Fruit fly (Drosophila melanogaster) whole organism, embryonic: Measurements from ENCODE around the gene CG14655.

Experiments
- BEAF-32 ChIP-seq: fragments of 200-800 bp; sonication (Bioruptor generic); optimal IDR thresholded peaks from 3 replicates; lab custom pipeline; 2017; ENCODE audit warnings: missing biosample characterization, missing genetic modification characterization, mild to moderate bottlenecking, moderate library complexity, missing genetic modification reagents
- Bteb2 ChIP-seq: fragments of 200-800 bp; sonication (Bioruptor generic); optimal IDR thresholded peaks from 2 replicates; lab custom pipeline; 2016; ENCODE audit warnings: missing biosample characterization, missing genetic modification characterization
- CG10543 ChIP-seq: fragments of 200-800 bp; sonication (Bioruptor generic); optimal IDR thresholded peaks from 3 replicates; lab custom pipeline; 2017; ENCODE audit warnings: missing biosample characterization, mild to moderate bottlenecking, missing genetic modification characterization, moderate library complexity
- CG12236 ChIP-seq: fragments of 200-800 bp; sonication (Bioruptor generic); optimal IDR thresholded peaks from 2 replicates; lab custom pipeline; 2016; ENCODE audit warnings: missing biosample characterization, missing genetic modification characterization
- CG13123 ChIP-seq: fragments of 200-800 bp; sonication (Bioruptor generic); optimal IDR thresholded peaks from 2 replicates; lab custom pipeline; 2016; ENCODE audit warnings: missing biosample characterization, missing genetic modification characterization
- CG13296 ChIP-seq: fragments of 200-800 bp; sonication (Bioruptor generic); optimal IDR thresholded peaks from 3 replicates; lab custom pipeline; 2018; ENCODE audit warnings: missing biosample characterization, mild to moderate bottlenecking, missing genetic modification characterization
- CG13424 ChIP-seq: fragments of 200-800 bp; sonication (Bioruptor generic); optimal IDR thresholded peaks from 2 replicates; lab custom pipeline; 2019; ENCODE audit warnings: missing biosample characterization, mild to moderate bottlenecking, missing genetic modification characterization, moderate library complexity
- CG14710 ChIP-seq: fragments of 200-800 bp; sonication (Bioruptor generic); optimal IDR thresholded peaks from 3 replicates; lab custom pipeline; 2019; ENCODE audit warnings: missing biosample characterization, mild to moderate bottlenecking, missing genetic modification characterization, moderate library complexity
- CG1529 ChIP-seq: fragments of 200-800 bp; sonication (Bioruptor generic); optimal IDR thresholded peaks from 3 replicates; lab custom pipeline; 2018; ENCODE audit warnings: missing biosample characterization, missing genetic modification characterization
- CG15601 ChIP-seq: fragments of 200-800 bp; sonication (Bioruptor generic); optimal IDR thresholded peaks from 3 replicates; lab custom pipeline; 2019; ENCODE audit warnings: missing biosample characterization, mild to moderate bottlenecking, missing genetic modification characterization, moderate library complexity
- CG15696 ChIP-seq: fragments of 200-800 bp; sonication (Bioruptor generic); optimal IDR thresholded peaks from 2 replicates; lab custom pipeline; 2019; ENCODE audit warnings: missing biosample characterization, mild to moderate bottlenecking, missing genetic modification characterization, moderate library complexity
- CG17361 ChIP-seq: fragments of 200-800 bp; sonication (Bioruptor generic); IDR thresholded peaks from 3 replicates; pipeline ENCODE4 v1.3.6; 2022; ENCODE audit warnings: missing biosample characterization, missing genetic modification characterization
- CG17385 ChIP-seq: fragments of 200-800 bp; sonication (Bioruptor generic); optimal IDR thresholded peaks from 3 replicates; lab custom pipeline; 2018; ENCODE audit warnings: missing biosample characterization, mild to moderate bottlenecking, missing genetic modification characterization
- CG18011 ChIP-seq: fragments of 200-800 bp; sonication (Bioruptor generic); optimal IDR thresholded peaks from 2 replicates; lab custom pipeline; 2017; ENCODE audit warnings: missing biosample characterization, missing genetic modification characterization, mild to moderate bottlenecking, moderate library complexity, missing genotype
- CG2116 ChIP-seq: fragments of 200-800 bp; sonication (Bioruptor generic); optimal IDR thresholded peaks from 3 replicates; lab custom pipeline; 2018; ENCODE audit warnings: missing biosample characterization, mild to moderate bottlenecking, missing genetic modification characterization
- CG2199 ChIP-seq: fragments of 200-800 bp; sonication (Bioruptor generic); IDR thresholded peaks from 3 replicates; pipeline ENCODE4 v1.3.6; 2022; ENCODE audit warnings: missing biosample characterization, missing genetic modification characterization
- CG2678 ChIP-seq: fragments of 200-800 bp; sonication (Bioruptor generic); optimal IDR thresholded peaks from 3 replicates; lab custom pipeline; 2019; ENCODE audit warnings: missing biosample characterization, mild to moderate bottlenecking, missing genetic modification characterization, moderate library complexity
- CG31388 ChIP-seq: fragments of 200-800 bp; sonication (Bioruptor generic); optimal IDR thresholded peaks from 2 replicates; lab custom pipeline; 2016; ENCODE audit warnings: missing biosample characterization, missing genetic modification characterization
- CG3281 ChIP-seq: fragments of 200-800 bp; sonication (Bioruptor generic); optimal IDR thresholded peaks from 3 replicates; lab custom pipeline; 2017; ENCODE audit warnings: missing biosample characterization, mild to moderate bottlenecking, missing genetic modification characterization
- CG34224 ChIP-seq: fragments of 200-800 bp; sonication (Bioruptor generic); IDR thresholded peaks from 3 replicates; pipeline ENCODE4 v1.3.6; 2022; ENCODE audit warnings: missing biosample characterization, missing genetic modification characterization; ENCODE audit not compliant: partially characterized antibody
- CG34376 ChIP-seq: fragments of 200-800 bp; sonication (Bioruptor generic); optimal IDR thresholded peaks from 2 replicates; lab custom pipeline; 2018; ENCODE audit warnings: missing biosample characterization, mild to moderate bottlenecking, missing genetic modification characterization
- CG6272 ChIP-seq: fragments of 200-800 bp; sonication (Bioruptor generic); IDR thresholded peaks from 2 replicates; pipeline ENCODE4 v1.3.6; 2022; ENCODE audit warnings: missing biosample characterization, missing genetic modification characterization
- CG6791 ChIP-seq: fragments of 200-800 bp; sonication (Bioruptor generic); IDR thresholded peaks from 3 replicates; pipeline ENCODE4 v1.3.6; 2022; ENCODE audit warnings: missing biosample characterization, missing genetic modification characterization; ENCODE audit not compliant: partially characterized antibody
- CG7271 ChIP-seq: fragments of 200-800 bp; sonication (Bioruptor generic); optimal IDR thresholded peaks from 2 replicates; lab custom pipeline; 2018; ENCODE audit warnings: missing biosample characterization, mild to moderate bottlenecking, missing genetic modification characterization, moderate library complexity
- CG9797 ChIP-seq: fragments of 200-800 bp; sonication (Bioruptor generic); optimal IDR thresholded peaks from 3 replicates; lab custom pipeline; 2018; ENCODE audit warnings: missing biosample characterization, mild to moderate bottlenecking, missing genetic modification characterization
- Dfd ChIP-seq, 2 experiments: fragments of >200 bp; optimal IDR thresholded peaks; 2 replicates each; lab custom pipeline; 2017; ENCODE audit warnings: missing biosample characterization in 2 of 2, missing genetic modification characterization in 2 of 2
- Dip2 ChIP-seq: fragments of 200-800 bp; sonication (Bioruptor generic); IDR thresholded peaks from 2 replicates; pipeline ENCODE4 v1.3.6; 2022; ENCODE audit warnings: missing biosample characterization, missing genetic modification characterization
- Drgx ChIP-seq: fragments of 200-800 bp; sonication (Bioruptor generic); IDR thresholded peaks from 2 replicates; pipeline ENCODE4 v1.3.6; 2022; ENCODE audit warnings: missing biosample characterization, missing genetic modification characterization
- E2f2 ChIP-seq: fragments of 200-800 bp; sonication (Bioruptor generic); IDR thresholded peaks from 2 replicates; pipeline ENCODE4 v1.3.6; 2022; ENCODE audit warnings: missing biosample characterization, missing genetic modification characterization
- ERR ChIP-seq: fragments of 200-800 bp; sonication (Bioruptor generic); optimal IDR thresholded peaks from 2 replicates; lab custom pipeline; 2016; ENCODE audit warnings: missing biosample characterization, missing genetic modification characterization
- HLHmδ ChIP-seq: fragments of 200-800 bp; sonication (Bioruptor generic); optimal IDR thresholded peaks from 2 replicates; lab custom pipeline; 2018; ENCODE audit warnings: missing biosample characterization, mild to moderate bottlenecking, missing genetic modification characterization, moderate library complexity
- MBD-R2 ChIP-seq: fragments of 200-800 bp; sonication (Bioruptor generic); IDR thresholded peaks from 2 replicates; pipeline ENCODE4 v1.3.6; 2022; ENCODE audit warnings: missing biosample characterization, missing genetic modification characterization
- Myb ChIP-seq: fragments of 200-800 bp; sonication (Bioruptor generic); optimal IDR thresholded peaks from 2 replicates; lab custom pipeline; 2016; ENCODE audit warnings: missing biosample characterization, missing genetic modification characterization
- Opbp ChIP-seq: fragments of 200-800 bp; sonication (Bioruptor generic); IDR thresholded peaks from 3 replicates; pipeline ENCODE4 v1.3.6; 2022; ENCODE audit warnings: missing biosample characterization, missing genetic modification characterization; ENCODE audit not compliant: partially characterized antibody
- da ChIP-seq: fragments of 200-800 bp; sonication (Bioruptor generic); optimal IDR thresholded peaks from 2 replicates; lab custom pipeline; 2016; ENCODE audit warnings: missing biosample characterization, missing genetic modification characterization
- fu2 ChIP-seq: fragments of 200-800 bp; sonication (Bioruptor generic); optimal IDR thresholded peaks from 2 replicates; lab custom pipeline; 2016; ENCODE audit warnings: missing biosample characterization, missing genetic modification characterization
- her ChIP-seq: fragments of 200-800 bp; sonication (Bioruptor generic); optimal IDR thresholded peaks from 2 replicates; lab custom pipeline; 2016; ENCODE audit warnings: missing biosample characterization, missing genetic modification characterization
- kay ChIP-seq: fragments of 200-800 bp; sonication (Bioruptor generic); optimal IDR thresholded peaks from 2 replicates; lab custom pipeline; 2016; ENCODE audit warnings: missing biosample characterization, missing genetic modification characterization
- lab ChIP-seq: fragments of 200-800 bp; sonication (Bioruptor generic); optimal IDR thresholded peaks from 3 replicates; lab custom pipeline; 2017; ENCODE audit warnings: missing biosample characterization, missing genetic modification characterization, mild to moderate bottlenecking, moderate library complexity, missing genetic modification reagents
- mam ChIP-seq: fragments of 200-800 bp; sonication (Bioruptor generic); optimal IDR thresholded peaks from 3 replicates; lab custom pipeline; 2016; ENCODE audit warnings: missing biosample characterization, missing genetic modification characterization
- pan ChIP-seq, 4 experiments: fragments of >200 bp in 3 of 4; fragments of 200-800 bp in 1 of 4; sonication (Bioruptor generic) in 1 of 4; optimal IDR thresholded peaks in 3 of 4; IDR thresholded peaks in 1 of 4; 2 replicates each; pipeline versions ENCODE4 v1.3.6 to Lab custom; 2017 to 2022; ENCODE audit warnings: missing biosample characterization in 2 of 4, missing genetic modification characterization in 2 of 4, mixed read lengths in 1 of 4
- phol ChIP-seq: fragments of 200-800 bp; sonication (Bioruptor generic); optimal IDR thresholded peaks from 3 replicates; lab custom pipeline; 2018; ENCODE audit warnings: missing biosample characterization, mild to moderate bottlenecking, missing genetic modification characterization, moderate library complexity
- pros ChIP-seq: fragments of 200-800 bp; sonication (Bioruptor generic); optimal IDR thresholded peaks from 3 replicates; lab custom pipeline; 2019; ENCODE audit warnings: missing biosample characterization, mild to moderate bottlenecking, missing genetic modification characterization, moderate library complexity
- slbo ChIP-seq: fragments of 200-800 bp; sonication (Bioruptor generic); IDR thresholded peaks from 2 replicates; pipeline ENCODE4 v1.3.6; 2022; ENCODE audit warnings: missing biosample characterization, missing genetic modification characterization
- unc-4 ChIP-seq: fragments of 200-800 bp; sonication (Bioruptor generic); IDR thresholded peaks from 2 replicates; pipeline ENCODE4 v1.3.6; 2022; ENCODE audit warnings: missing biosample characterization, missing genetic modification characterization; ENCODE audit not compliant: partially characterized antibody

The CG14655 gene

dm6 chr3R:4748888-4749717 lies 31.0 kb downstream of the CG14655 start, which contains the start of gene tacc (continued):
- TF ChIP-seq MBD-R2 (GFP tag; lab: Robert Waterston, UW) (peak; percentile 23; the same call in 1 of the 2 replicates), CG2199 (GFP tag; lab: Robert Waterston, UW) (peak; percentile 88; the same call in 2 of the 3 replicates), CG14710 (peak; percentile 38), E2f2 (GFP tag; lab: Robert Waterston, UW) (peak; percentile 84), da (no peak), CG17361 (GFP tag; lab: Robert Waterston, UW) (peak; percentile 40; the same call in 2 of the 3 replicates), BEAF-32 (GFP tag; lab: Kevin White, UChicago) (peak; percentile 37), CG9797 (GFP tag; lab: Kevin White, UChicago) (peak; percentile 78), Dfd (GFP tag; optimal IDR thresholded peaks at IDR 0.05; lab: Kevin White, UChicago) (no peak)

DNA sequence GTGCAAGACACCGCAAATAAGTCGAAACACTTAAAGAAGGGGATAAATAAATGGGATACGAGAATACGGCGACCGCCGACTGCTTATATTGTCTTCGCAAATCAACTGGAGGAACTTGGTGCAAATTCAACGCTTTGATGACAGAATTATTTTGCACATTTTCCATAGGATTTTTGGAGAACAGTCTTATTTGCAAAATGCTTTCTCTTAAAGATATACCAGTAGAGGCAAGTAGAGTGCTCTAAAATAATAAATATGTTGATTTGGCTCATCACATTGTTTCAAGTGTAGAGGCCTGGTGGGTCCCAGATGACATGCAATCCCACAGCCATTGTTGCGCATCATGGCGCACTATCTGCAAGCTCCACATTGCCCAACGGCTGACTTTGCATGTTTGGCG lies 32.8 kb downstream of the CG14655 start:
- no peak for TF ChIP-seq phol
- peak; percentile 43 for TF ChIP-seq Drgx (GFP tag; lab: Robert Waterston, UW)
- no peak for TF ChIP-seq mam
- TF ChIP-seq CG18011 = no peak
- no peak for TF ChIP-seq kay (GFP tag; lab: Kevin White, UChicago)
- no peak for TF ChIP-seq Dip2 (GFP tag; lab: Robert Waterston, UW)
- 0 out of 3 replicates have a peak, but pooled peaks have one; percentile 18 for TF ChIP-seq Opbp (GFP tag; lab: Robert Waterston, UW)
- TF ChIP-seq HLHmδ (GFP tag; lab: Kevin White, UChicago) = no peak
- no peak for TF ChIP-seq CG7271 (tag; lab: Kevin White, UChicago)
- no peak for TF ChIP-seq her (GFP tag; lab: Kevin White, UChicago)
- no peak for TF ChIP-seq CG31388 (GFP tag; lab: Kevin White, UChicago)
- no peak for TF ChIP-seq CG6791 (GFP tag; lab: Robert Waterston, UW)
- no peak for TF ChIP-seq CG13123
- no peak for TF ChIP-seq CG3281
- no peak for TF ChIP-seq CG34376 (GFP tag; lab: Kevin White, UChicago)
- no peak for TF ChIP-seq pros (GFP tag; lab: Kevin White, UChicago)
- TF ChIP-seq pan (optimal IDR thresholded peaks at IDR 0.05; lab: Kevin White, UChicago) = no peak
- TF ChIP-seq pan (GFP tag; optimal IDR thresholded peaks at IDR 0.05 in 1 of 2, IDR thresholded peaks at IDR 0.05 in 1 of 2) = peak in 1 of 2 experiments; percentile 7
- no peak for TF ChIP-seq Bteb2 (GFP tag; lab: Kevin White, UChicago)
- TF ChIP-seq, all 482 proteins: peak for 3

dm6 chr3R:4746189-4746771 lies 33.8 kb downstream of the CG14655 start:
- TF ChIP-seq fu2 (no peak), lab (GFP tag; lab: Kevin White, UChicago) (peak; percentile 24), CG17385 (peak; percentile 14), CG2116 (GFP tag; lab: Kevin White, UChicago) (no peak), ERR (GFP tag; lab: Kevin White, UChicago) (no peak), CG34224 (GFP tag; lab: Robert Waterston, UW) (peak; percentile 17; the same call in 1 of the 3 replicates), unc-4 (GFP tag; lab: Robert Waterston, UW) (no peak), CG13424 (tag; lab: Kevin White, UChicago) (no peak), slbo (GFP tag; lab: Robert Waterston, UW) (no peak), CG6272 (GFP tag; lab: Robert Waterston, UW) (no peak), CG10543 (GFP tag; lab: Kevin White, UChicago) (peak; percentile 49), CG2678 (tag; lab: Kevin White, UChicago) (peak; percentile 23), CG1529 (GFP tag; lab: Kevin White, UChicago) (no peak), CG15696 (tag; lab: Kevin White, UChicago) (no peak), Myb (GFP tag; lab: Kevin White, UChicago) (no peak), CG12236 (GFP tag; lab: Kevin White, UChicago) (no peak), CG13296 (GFP tag; lab: Kevin White, UChicago) (peak; percentile 45), CG15601 (peak; percentile 30)
